Worm (Caenorhabditis elegans): ENCODE measurements around the gene Y48E1C.4.

DNA sequence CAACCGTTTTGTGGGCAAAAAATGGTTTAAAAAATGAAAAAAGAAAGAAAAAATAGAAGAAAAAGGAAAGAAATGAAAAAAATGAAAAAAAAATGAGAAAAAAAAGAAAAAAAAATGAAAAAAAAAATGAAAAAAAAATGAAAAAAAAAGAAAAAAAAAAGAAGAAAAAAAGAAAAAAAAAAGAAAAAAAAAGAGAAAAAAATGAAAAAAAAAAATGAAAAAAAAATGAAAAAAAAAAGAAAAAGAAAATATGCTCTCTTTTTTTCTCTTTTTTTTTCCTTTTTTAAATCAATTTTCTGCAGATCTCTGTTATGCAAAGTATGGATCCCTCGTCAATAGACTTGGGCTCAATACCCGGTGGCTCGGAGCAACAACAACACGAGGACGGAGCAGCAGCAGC, 30.8 kb downstream of the Y48E1C.4 start, which contains the start of gene efl-2:
- no peak for TF ChIP-seq ceh-82 (tag; optimal IDR thresholded peaks at IDR 0.05)
- no peak for TF ChIP-seq nhr-237 (tag; optimal IDR thresholded peaks at IDR 0.05)
- no peak for TF ChIP-seq nfya-1 (tag; optimal IDR thresholded peaks at IDR 0.05; ENCODE audit: insufficient read depth)
- no peak for TF ChIP-seq sea-2 (GFP tag; optimal IDR thresholded peaks at IDR 0.05)
- no peak for TF ChIP-seq mdl-1 (tag; optimal IDR thresholded peaks at IDR 0.05)
- no peak for TF ChIP-seq nhr-12 (tag; optimal IDR thresholded peaks at IDR 0.05)
- no peak for TF ChIP-seq elt-1 (tag; optimal IDR thresholded peaks at IDR 0.05)
- TF ChIP-seq elt-3 (tag; optimal IDR thresholded peaks at IDR 0.05), result no peak
- no peak for TF ChIP-seq lin-39 (tag; optimal IDR thresholded peaks at IDR 0.05)
- no peak for TF ChIP-seq nhr-76 (tag; optimal IDR thresholded peaks at IDR 0.05)
- no peak for TF ChIP-seq R02D3.7 (tag; optimal IDR thresholded peaks at IDR 0.05)
- TF ChIP-seq ceh-9 (tag; optimal IDR thresholded peaks at IDR 0.05), result no peak

All from whole organism, L3 larva.